Worm (Caenorhabditis elegans): Measurements from ENCODE around the gene ceh-82.

DNA sequence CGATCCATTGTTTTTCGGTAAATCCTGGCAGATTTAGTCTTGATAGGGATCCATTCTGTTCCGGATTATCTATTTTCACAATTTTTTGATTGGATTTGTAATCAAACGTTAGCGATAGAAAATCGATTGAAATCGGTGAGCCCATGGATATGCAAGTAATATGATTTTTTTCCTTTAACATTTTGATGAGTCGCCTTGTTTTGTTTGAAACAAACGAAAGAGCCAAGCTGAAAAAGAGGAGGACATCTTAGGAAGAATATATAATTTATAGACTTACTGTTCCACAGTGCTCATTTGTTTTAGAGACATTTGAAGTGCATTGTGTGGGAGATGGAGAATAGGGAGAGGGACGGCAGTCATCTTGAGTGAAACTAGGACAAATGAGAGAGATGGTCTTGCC lies 43.2 kb upstream of the ceh-82 start, which contains the start of the genes fbxb-18 and fbxb-19:
- no peak for TF ChIP-seq lin-13 (GFP tag; optimal IDR thresholded peaks at IDR 0.05)
- no peak for TF ChIP-seq dmd-8 (GFP tag; IDR thresholded peaks at IDR 0.05)
- TF ChIP-seq Y105C5A.15 (GFP tag; IDR thresholded peaks at IDR 0.05) = no peak
- TF ChIP-seq nhr-10 (tag; optimal IDR thresholded peaks at IDR 0.05) = no peak
- no peak for TF ChIP-seq lin-39 (tag; optimal IDR thresholded peaks at IDR 0.05)
- no peak for TF ChIP-seq ama-1 (optimal IDR thresholded peaks at IDR 0.05)

Measured in whole organism, L4 larva.